Worm (Caenorhabditis elegans) whole organism, midembryonic: ENCODE results near the gene prp-18.

Source experiments
- T22C8.4 ChIP-seq: fragments of 200-800 bp; sonication (Bioruptor generic); IDR thresholded peaks from 2 replicates; pipeline ENCODE4 v1.3.6; 2022; ENCODE audit warnings: missing genetic modification characterization, missing compliant biosample characterization
- flt-1 ChIP-seq: fragments of 200-800 bp; sonication (Bioruptor generic); IDR thresholded peaks from 2 replicates; pipeline ENCODE4 v1.3.6; 2022; ENCODE audit warnings: missing genetic modification characterization, missing compliant biosample characterization
- klf-2 ChIP-seq: fragments of 200-800 bp; sonication (Bioruptor generic); conservative IDR thresholded peaks from 2 replicates; pipeline ENCODE4 v1.3.6; 2022; ENCODE audit warnings: missing genetic modification reagents, missing genetic modification characterization, missing compliant biosample characterization
- med-1 ChIP-seq: sonication (generic microtip); optimal IDR thresholded peaks from 2 replicates; lab custom pipeline; 2017; ENCODE audit warnings: missing genetic modification characterization, mild to moderate bottlenecking, missing compliant biosample characterization, antibody characterized with exemption, missing genetic modification reagents; ENCODE audit not compliant: insufficient read depth
- ref-1 ChIP-seq: fragments of 200-800 bp; sonication (Bioruptor generic); conservative IDR thresholded peaks from 2 replicates; pipeline ENCODE4 v1.3.6; 2022; ENCODE audit warnings: missing genetic modification reagents, missing genetic modification characterization, missing compliant biosample characterization
- ztf-23 ChIP-seq: fragments of 200-800 bp; sonication (Bioruptor generic); IDR thresholded peaks from 2 replicates; pipeline ENCODE4 v1.3.6; 2022; ENCODE audit warnings: missing genetic modification reagents, missing genetic modification characterization, missing compliant biosample characterization
- ztf-29 ChIP-seq: fragments of 200-800 bp; sonication (Bioruptor generic); IDR thresholded peaks from 2 replicates; pipeline ENCODE4 v1.3.6; 2022; ENCODE audit warnings: missing genetic modification reagents, missing genetic modification characterization, missing compliant biosample characterization

DNA sequence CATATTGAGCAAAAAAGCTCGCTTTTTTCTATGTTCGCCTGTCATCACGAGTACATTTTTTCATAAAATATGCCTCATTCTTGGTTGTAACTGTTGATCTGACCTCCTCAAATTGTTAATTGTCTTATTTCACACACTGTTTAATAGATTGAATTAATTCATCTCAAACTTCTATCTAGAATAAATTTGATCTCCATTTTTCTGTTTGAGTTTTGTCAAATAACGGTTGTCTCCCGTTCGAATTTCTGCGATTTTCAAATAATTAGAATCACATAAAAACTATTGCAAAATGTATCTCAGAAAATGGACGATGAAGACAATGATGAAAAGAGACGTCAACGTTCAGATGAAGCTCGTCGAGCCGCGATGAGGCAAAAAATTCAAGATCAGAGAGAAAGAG, 22.3 kb downstream of the prp-18 start, which contains the start of gene K07F5.14:
- TF ChIP-seq ztf-29 (GFP tag; lab: Robert Waterston, UW): no peak
- no peak for TF ChIP-seq ref-1 (GFP tag; lab: Robert Waterston, UW)
- no peak for TF ChIP-seq flt-1
- no peak for TF ChIP-seq T22C8.4 (GFP tag; lab: Robert Waterston, UW)
- TF ChIP-seq ztf-23: no peak
- TF ChIP-seq klf-2 (GFP tag; lab: Robert Waterston, UW): no peak
- no peak for TF ChIP-seq med-1 (GFP tag; lab: Kevin White, UChicago)
